Worm (Caenorhabditis elegans): Measurements from ENCODE around the gene C07E3.9.

The C07E3.9 gene

ce11 chrII:10303663-10304115, 46.9 kb upstream of the C07E3.9 start, which contains the start of gene vha-9 (continued):
- TF ChIP-seq tlf-1 (GFP tag; optimal IDR thresholded peaks at IDR 0.05) (peak; percentile 19), attf-5 (GFP tag; optimal IDR thresholded peaks at IDR 0.05) (peak; percentile 45), hlh-26 (GFP tag; conservative IDR thresholded peaks at IDR 0.05) (no peak), ceh-91 (GFP tag; IDR thresholded peaks at IDR 0.05) (no peak), T26A5.8 (tag; optimal IDR thresholded peaks at IDR 0.05) (no peak), ztf-6 (GFP tag; IDR thresholded peaks at IDR 0.05) (no peak), F22D6.2 (tag; optimal IDR thresholded peaks at IDR 0.05) (no peak), snpc-4 (GFP tag; optimal IDR thresholded peaks at IDR 0.05) (no peak), snpc-4 (tag; optimal IDR thresholded peaks at IDR 0.05) (peak in 1 of 4 experiments; percentile 37)

ce11 chrII:10304736-10305135, 45.8 kb upstream of the C07E3.9 start:
- TF ChIP-seq dox-1 (GFP tag; IDR thresholded peaks at IDR 0.05) (0 out of 2 replicates have a peak, but pooled peaks have one; percentile 52), B0261.1 (tag; optimal IDR thresholded peaks at IDR 0.05) (peak; percentile 61), rpc-1 (optimal IDR thresholded peaks at IDR 0.05) (peak; percentile 52), rpc-1 (tag; optimal IDR thresholded peaks at IDR 0.05) (peak; percentile 74), ztf-28 (GFP tag; IDR thresholded peaks at IDR 0.05) (0 out of 2 replicates have a peak, but pooled peaks have one; percentile 16), tbp1 (GFP tag; optimal IDR thresholded peaks at IDR 0.05) (peak; percentile 85), ztf-26 (tag; optimal IDR thresholded peaks at IDR 0.05) (peak; percentile 21), hmg-1.2 (GFP tag; IDR thresholded peaks at IDR 0.05) (peak; percentile 47), D2030.7 (GFP tag; IDR thresholded peaks at IDR 0.05) (peak; percentile 57; the same call in 1 of the 2 replicates), madf-6 (GFP tag; IDR thresholded peaks at IDR 0.05) (peak; percentile 31; the same call in 1 of the 2 replicates), lin-26 (GFP tag; IDR thresholded peaks at IDR 0.05) (peak; percentile 69; the same call in 1 of the 2 replicates), pbrm-1 (GFP tag; IDR thresholded peaks at IDR 0.05) (peak; percentile 51; the same call in 1 of the 2 replicates), die-1 (tag; optimal IDR thresholded peaks at IDR 0.05) (peak; percentile 19)

ce11 chrII:10308726-10309125, 41.8 kb upstream of the C07E3.9 start, which contains the start of gene gcy-4:
TSS of gene gcy-4 (minus strand) at chrII:10308826.
- TF ChIP-seq hlh-12 (tag; optimal IDR thresholded peaks at IDR 0.05), result no peak
- TF ChIP-seq ztf-26 (tag; optimal IDR thresholded peaks at IDR 0.05), result no peak
- no peak for TF ChIP-seq Y67H2A.10 (GFP tag; conservative IDR thresholded peaks at IDR 0.05)
- TF ChIP-seq let-526 (GFP tag; IDR thresholded peaks at IDR 0.05), result no peak

ce11 chrII:10309337-10309736, 41.2 kb upstream of the C07E3.9 start, which contains the start of gene ZK970.8:
TSS of gene ZK970.8 (plus strand) at chrII:10309637.
- no peak for TF ChIP-seq madf-3 (GFP tag; IDR thresholded peaks at IDR 0.05)

ce11 chrII:10311973-10312372, 38.6 kb upstream of the C07E3.9 start, which contains the start of gene srlf-34:
TSS of gene srlf-34 (plus strand) at chrII:10312293.
- no peak for TF ChIP-seq B0019.2 (GFP tag; conservative IDR thresholded peaks at IDR 0.05)
- no peak for TF ChIP-seq dpff-1 (tag; optimal IDR thresholded peaks at IDR 0.05)
- TF ChIP-seq F49E8.2 (tag; optimal IDR thresholded peaks at IDR 0.05; ENCODE audit: insufficient read depth), result no peak
- TF ChIP-seq die-1 (tag; optimal IDR thresholded peaks at IDR 0.05), result no peak
- no peak for TF ChIP-seq ceh-40 (GFP tag; IDR thresholded peaks at IDR 0.05)
- TF ChIP-seq lag-1 (GFP tag; IDR thresholded peaks at IDR 0.05), result no peak
- TF ChIP-seq F52B5.7 (tag; optimal IDR thresholded peaks at IDR 0.05), result no peak
- TF ChIP-seq dpl-1 (GFP tag; optimal IDR thresholded peaks at IDR 0.05), result no peak
- no peak for TF ChIP-seq hlh-12 (tag; optimal IDR thresholded peaks at IDR 0.05)
- no peak for TF ChIP-seq efl-1 (GFP tag; optimal IDR thresholded peaks at IDR 0.05)
- no peak for TF ChIP-seq ceh-91 (GFP tag; IDR thresholded peaks at IDR 0.05)
- no peak for TF ChIP-seq unc-130 (GFP tag; optimal IDR thresholded peaks at IDR 0.05)
- TF ChIP-seq B0035.1 (tag; optimal IDR thresholded peaks at IDR 0.05), result no peak
- TF ChIP-seq ztf-28 (GFP tag; IDR thresholded peaks at IDR 0.05), result no peak
